Fruit fly (Drosophila melanogaster): ENCODE data around the gene prd.

- TF ChIP-seq psq (optimal IDR thresholded peaks at IDR 0.05) (no peak), pan (optimal IDR thresholded peaks at IDR 0.05) (no peak), usp (GFP tag; optimal IDR thresholded peaks at IDR 0.05) (no peak)
Observed at dm6 chr2L:12114159-12114558, 28.5 kb upstream of the prd start, which contains the start of gene CG17211.
